Worm (Caenorhabditis elegans): ENCODE measurements around the gene oac-21.

The oac-21 gene

ce11 chrIV:3878283-3878938, 10.7 kb upstream of the oac-21 start, which contains the start of gene F37C4.6:
Gene F37C4.6 (minus strand): TSS chrIV:3878333.
- peak; percentile 76 for TF ChIP-seq nhr-80 (tag; optimal IDR thresholded peaks at IDR 0.05)
- TF ChIP-seq dox-1 (GFP tag; IDR thresholded peaks at IDR 0.05) = no peak

ce11 chrIV:3881119-3881518, 7.9 kb upstream of the oac-21 start, which contains the start of the genes F37C4.8 and oac-23:
Gene F37C4.8 (minus strand): TSS chrIV:3881219.
Gene oac-23 (plus strand): TSS chrIV:3881441.
- TF ChIP-seq die-1 (tag; optimal IDR thresholded peaks at IDR 0.05) (no peak), zfh-2 (GFP tag; conservative IDR thresholded peaks at IDR 0.05) (no peak)

ce11 chrIV:3885369-3885768, 3.7 kb upstream of the oac-21 start, which contains the start of gene oac-22:
Gene oac-22 (plus strand): TSS chrIV:3885669.
- TF ChIP-seq ceh-27 (GFP tag; optimal IDR thresholded peaks at IDR 0.05) (no peak), pha-4 (tag; optimal IDR thresholded peaks at IDR 0.05) (no peak), aptf-3 (GFP tag; IDR thresholded peaks at IDR 0.05) (no peak), lin-26 (GFP tag; IDR thresholded peaks at IDR 0.05) (no peak), bed-1 (GFP tag; IDR thresholded peaks at IDR 0.05) (no peak), nfya-2 (GFP tag; IDR thresholded peaks at IDR 0.05) (no peak), let-607 (tag; optimal IDR thresholded peaks at IDR 0.05) (no peak), ceh-91 (GFP tag; IDR thresholded peaks at IDR 0.05) (no peak), nhr-27 (tag; optimal IDR thresholded peaks at IDR 0.05) (no peak), him-1 (tag; optimal IDR thresholded peaks at IDR 0.05) (no peak), ztf-28 (GFP tag; IDR thresholded peaks at IDR 0.05) (no peak), B0261.1 (tag; optimal IDR thresholded peaks at IDR 0.05) (no peak), Y53F4B.3 (GFP tag; IDR thresholded peaks at IDR 0.05) (no peak), F33H1.4 (GFP tag; IDR thresholded peaks at IDR 0.05) (no peak), C06A6.2 (GFP tag; conservative IDR thresholded peaks at IDR 0.05) (no peak), Y67H2A.10 (GFP tag; conservative IDR thresholded peaks at IDR 0.05) (no peak)

ce11 chrIV:3892027-3892426, 3.0 kb downstream of the oac-21 start, which contains the start of gene F56D6.9:
Gene F56D6.9 (plus strand): TSS chrIV:3892327.
- TF ChIP-seq egl-18 (GFP tag; IDR thresholded peaks at IDR 0.05) (no peak), ceh-100 (GFP tag; IDR thresholded peaks at IDR 0.05) (no peak), ztf-26 (tag; optimal IDR thresholded peaks at IDR 0.05) (no peak), rpc-1 (optimal IDR thresholded peaks at IDR 0.05) (no peak), rpc-1 (tag; optimal IDR thresholded peaks at IDR 0.05) (no peak), hsf-1 (GFP tag; IDR thresholded peaks at IDR 0.05) (no peak), bed-2 (GFP tag; IDR thresholded peaks at IDR 0.05) (no peak), snpc-3.4 (tag; optimal IDR thresholded peaks at IDR 0.05) (no peak)

- TF ChIP-seq aptf-2 (GFP tag; conservative IDR thresholded peaks at IDR 0.05) (no peak), unc-130 (GFP tag; optimal IDR thresholded peaks at IDR 0.05) (no peak), bed-1 (GFP tag; IDR thresholded peaks at IDR 0.05) (no peak), mcd-1 (GFP tag; IDR thresholded peaks at IDR 0.05) (no peak), tbx-9 (tag; optimal IDR thresholded peaks at IDR 0.05; ENCODE audit: borderline replicate concordance) (no peak), atf-7 (tag; optimal IDR thresholded peaks at IDR 0.05) (no peak), K11D2.4 (GFP tag; IDR thresholded peaks at IDR 0.05) (no peak), rcor-1 (GFP tag; IDR thresholded peaks at IDR 0.05) (no peak), lsy-27 (tag; optimal IDR thresholded peaks at IDR 0.05; ENCODE audit: borderline replicate concordance, insufficient read depth) (no peak), ceh-58 (GFP tag; IDR thresholded peaks at IDR 0.05) (no peak), ceh-40 (GFP tag; IDR thresholded peaks at IDR 0.05) (no peak), ceh-27 (GFP tag; optimal IDR thresholded peaks at IDR 0.05) (no peak), him-1 (tag; optimal IDR thresholded peaks at IDR 0.05) (no peak)
Measured at ce11 chrIV:3894004-3894480, 5.0 kb downstream of the oac-21 start, which contains the start of gene F56D6.8. Gene F56D6.8 (minus strand): TSS chrIV:3894430.
